1 fruit fly cellular context compared by ENCODE assay signal in genomic region chr3L:4272167-4272773, dm6.
A peak's percentile ranks its signal among the peaks of the same experiment; 100 is the strongest.
TF ChIP-seq lines count a peak whose summit lies in the region.

No protein-coding gene starts in this region.

TF ChIP-seq in whole organism, embryonic, 481 proteins besides CTCF, POLR2A, EP300 and RAD21 (continued from another document and continues in another):
- TF ChIP-seq CG2712 (tag; optimal IDR thresholded peaks at IDR 0.05; lab: Kevin White, UChicago) (peak; percentile 23), CG2889 (GFP tag; IDR thresholded peaks at IDR 0.05; lab: Robert Waterston, UW) (no peak), Bteb2 (GFP tag; optimal IDR thresholded peaks at IDR 0.05; lab: Kevin White, UChicago) (no peak), CG7839 (tag; optimal IDR thresholded peaks at IDR 0.05; lab: Kevin White, UChicago) (no peak), CG43689 (GFP tag; IDR thresholded peaks at IDR 0.05; lab: Robert Waterston, UW) (no peak), Nf-YB (GFP tag; optimal IDR thresholded peaks at IDR 0.05; lab: Kevin White, UChicago) (peak; percentile 18), vfl (GFP tag; optimal IDR thresholded peaks at IDR 0.05; lab: Kevin White, UChicago) (no peak), org-1 (GFP tag; optimal IDR thresholded peaks at IDR 0.05; lab: Kevin White, UChicago) (peak; percentile 9), CG10321 (GFP tag; IDR thresholded peaks at IDR 0.05; lab: Robert Waterston, UW) (no peak), CG3281 (GFP tag; optimal IDR thresholded peaks at IDR 0.05; lab: Kevin White, UChicago) (no peak), CG15073 (GFP tag; optimal IDR thresholded peaks at IDR 0.05; lab: Kevin White, UChicago) (no peak), al (GFP tag; IDR thresholded peaks at IDR 0.05; lab: Robert Waterston, UW) (no peak), CG1024 (GFP tag; IDR thresholded peaks at IDR 0.05; lab: Robert Waterston, UW) (no peak), shn (GFP tag; optimal IDR thresholded peaks at IDR 0.05; lab: Kevin White, UChicago) (no peak), Fer2 (tag; optimal IDR thresholded peaks at IDR 0.05; lab: Kevin White, UChicago) (no peak), Drgx (GFP tag; IDR thresholded peaks at IDR 0.05; lab: Robert Waterston, UW) (no peak), sug (tag; optimal IDR thresholded peaks at IDR 0.05; lab: Kevin White, UChicago) (no peak), chm (GFP tag; IDR thresholded peaks at IDR 0.05; lab: Robert Waterston, UW) (peak; percentile 62; the same call in 1 of the 2 replicates), usp (GFP tag; optimal IDR thresholded peaks at IDR 0.05; lab: Kevin White, UChicago) (no peak), CrebB (tag; optimal IDR thresholded peaks at IDR 0.05; lab: Kevin White, UChicago) (no peak), CG2678 (tag; optimal IDR thresholded peaks at IDR 0.05; lab: Kevin White, UChicago) (no peak), CG11398 (GFP tag; optimal IDR thresholded peaks at IDR 0.05; lab: Kevin White, UChicago) (no peak), Poxn (GFP tag; IDR thresholded peaks at IDR 0.05; lab: Robert Waterston, UW) (no peak), CG9876 (GFP tag; optimal IDR thresholded peaks at IDR 0.05; lab: Kevin White, UChicago) (no peak), Neu2 (GFP tag; optimal IDR thresholded peaks at IDR 0.05; lab: Kevin White, UChicago; ENCODE audit: borderline replicate concordance) (no peak), MTF-1 (GFP tag; optimal IDR thresholded peaks at IDR 0.05; lab: Kevin White, UChicago; ENCODE audit: borderline replicate concordance) (peak; percentile 39), CG8478 (optimal IDR thresholded peaks at IDR 0.05; lab: Kevin White, UChicago) (no peak), scrt (GFP tag; optimal IDR thresholded peaks at IDR 0.05; lab: Kevin White, UChicago) (no peak), zf30C (GFP tag; optimal IDR thresholded peaks at IDR 0.05; lab: Kevin White, UChicago) (no peak), trem (tag; optimal IDR thresholded peaks at IDR 0.05; lab: Kevin White, UChicago) (no peak), lov (optimal IDR thresholded peaks at IDR 0.05; lab: Kevin White, UChicago) (no peak), lov (GFP tag; IDR thresholded peaks at IDR 0.05; lab: Robert Waterston, UW) (no peak), CG10462 (GFP tag; optimal IDR thresholded peaks at IDR 0.05; lab: Kevin White, UChicago) (no peak), Ets65A (GFP tag; lab: Kevin White, UChicago) (no peak), CG17359 (tag; optimal IDR thresholded peaks at IDR 0.05; lab: Kevin White, UChicago) (peak; percentile 18), Deaf1 (tag; optimal IDR thresholded peaks at IDR 0.05; lab: Kevin White, UChicago) (no peak), CG7786 (GFP tag; optimal IDR thresholded peaks at IDR 0.05; lab: Kevin White, UChicago) (no peak), CG6272 (GFP tag; IDR thresholded peaks at IDR 0.05; lab: Robert Waterston, UW) (no peak), vvl (GFP tag; IDR thresholded peaks at IDR 0.05; lab: Robert Waterston, UW) (peak; percentile 49; the same call in 1 of the 2 replicates), abd-A (tag; optimal IDR thresholded peaks at IDR 0.05; lab: Kevin White, UChicago) (no peak), Fer1 (GFP tag; optimal IDR thresholded peaks at IDR 0.05; lab: Kevin White, UChicago) (no peak), CG42726 (GFP tag; IDR thresholded peaks at IDR 0.05; lab: Robert Waterston, UW; ENCODE audit: partially characterized antibody) (no peak), CG13424 (tag; optimal IDR thresholded peaks at IDR 0.05; lab: Kevin White, UChicago) (peak; percentile 13), CG31224 (GFP tag; IDR thresholded peaks at IDR 0.05; lab: Robert Waterston, UW) (no peak), exex (tag; optimal IDR thresholded peaks at IDR 0.05; lab: Kevin White, UChicago) (no peak), CG8388 (GFP tag; optimal IDR thresholded peaks at IDR 0.05; lab: Kevin White, UChicago) (no peak), CG9817 (tag; optimal IDR thresholded peaks at IDR 0.05; lab: Kevin White, UChicago) (no peak), cwo (GFP tag; optimal IDR thresholded peaks at IDR 0.05; lab: Kevin White, UChicago) (no peak), phol (tag; optimal IDR thresholded peaks at IDR 0.05; lab: Kevin White, UChicago) (no peak), nau (GFP tag; optimal IDR thresholded peaks at IDR 0.05; lab: Kevin White, UChicago) (no peak), pum (GFP tag; optimal IDR thresholded peaks at IDR 0.05; lab: Kevin White, UChicago) (no peak), stwl (tag; optimal IDR thresholded peaks at IDR 0.05; lab: Kevin White, UChicago) (no peak), CG2129 (GFP tag; IDR thresholded peaks at IDR 0.05; lab: Robert Waterston, UW; ENCODE audit: partially characterized antibody) (no peak), CG11456 (GFP tag; IDR thresholded peaks at IDR 0.05; lab: Robert Waterston, UW) (no peak), CG1529 (GFP tag; optimal IDR thresholded peaks at IDR 0.05; lab: Kevin White, UChicago) (peak; percentile 30), Oli (tag; optimal IDR thresholded peaks at IDR 0.05; lab: Kevin White, UChicago) (no peak), sob (GFP tag; IDR thresholded peaks at IDR 0.05; lab: Robert Waterston, UW) (no peak), CG8290 (GFP tag; optimal IDR thresholded peaks at IDR 0.05; lab: Kevin White, UChicago) (peak; percentile 43), CG8290 (tag; optimal IDR thresholded peaks at IDR 0.05; lab: Kevin White, UChicago) (peak in 1 of 2 experiments; percentile 16), slp2 (GFP tag; optimal IDR thresholded peaks at IDR 0.05; lab: Kevin White, UChicago) (no peak), CG6689 (GFP tag; IDR thresholded peaks at IDR 0.05; lab: Robert Waterston, UW) (0 out of 2 replicates have a peak, but pooled peaks have one; percentile 14), vnd (GFP tag; IDR thresholded peaks at IDR 0.05; lab: Robert Waterston, UW; ENCODE audit: partially characterized antibody) (no peak), CG16779 (GFP tag; IDR thresholded peaks at IDR 0.05; lab: Robert Waterston, UW) (no peak), lab (GFP tag; optimal IDR thresholded peaks at IDR 0.05; lab: Kevin White, UChicago) (no peak), BEAF-32 (GFP tag; optimal IDR thresholded peaks at IDR 0.05; lab: Kevin White, UChicago) (no peak), pnt (GFP tag; optimal IDR thresholded peaks at IDR 0.05; lab: Kevin White, UChicago) (no peak), fd64A (GFP tag; optimal IDR thresholded peaks at IDR 0.05; lab: Kevin White, UChicago) (no peak), Meics (GFP tag; optimal IDR thresholded peaks at IDR 0.05; lab: Kevin White, UChicago) (no peak), Optix (GFP tag; IDR thresholded peaks at IDR 0.05; lab: Robert Waterston, UW) (no peak), CG1832 (GFP tag; optimal IDR thresholded peaks at IDR 0.05; lab: Kevin White, UChicago) (no peak), dati (GFP tag; IDR thresholded peaks at IDR 0.05; lab: Robert Waterston, UW) (no peak), row (GFP tag; IDR thresholded peaks at IDR 0.05; lab: Robert Waterston, UW) (no peak), hkb (optimal IDR thresholded peaks at IDR 0.05; lab: Kevin White, UChicago) (no peak), hkb (GFP tag; IDR thresholded peaks at IDR 0.05; lab: Robert Waterston, UW) (no peak), CG4730 (GFP tag; IDR thresholded peaks at IDR 0.05; lab: Robert Waterston, UW) (no peak), MESR4 (GFP tag; optimal IDR thresholded peaks at IDR 0.05; lab: Kevin White, UChicago) (no peak), fu2 (GFP tag; optimal IDR thresholded peaks at IDR 0.05; lab: Kevin White, UChicago) (no peak), CG18262 (tag; optimal IDR thresholded peaks at IDR 0.05; lab: Kevin White, UChicago) (peak; percentile 44), B-H2 (GFP tag; optimal IDR thresholded peaks at IDR 0.05; lab: Kevin White, UChicago) (no peak), otp (GFP tag; IDR thresholded peaks at IDR 0.05; lab: Robert Waterston, UW) (peak; percentile 59; the same call in 1 of the 3 replicates), sna (GFP tag; IDR thresholded peaks at IDR 0.05; lab: Robert Waterston, UW; ENCODE audit: partially characterized antibody) (no peak), CG2120 (GFP tag; optimal IDR thresholded peaks at IDR 0.05; lab: Kevin White, UChicago) (no peak), Atf3 (GFP tag; optimal IDR thresholded peaks at IDR 0.05; lab: Kevin White, UChicago) (no peak), Hsf (GFP tag; optimal IDR thresholded peaks at IDR 0.05; lab: Kevin White, UChicago) (no peak), sr (GFP tag; IDR thresholded peaks at IDR 0.05; lab: Robert Waterston, UW) (no peak), CG33213 (GFP tag; optimal IDR thresholded peaks at IDR 0.05; lab: Kevin White, UChicago) (no peak), CG33557 (GFP tag; optimal IDR thresholded peaks at IDR 0.05; lab: Kevin White, UChicago) (peak; percentile 59), chif (GFP tag; optimal IDR thresholded peaks at IDR 0.05; lab: Kevin White, UChicago) (peak in 1 of 2 experiments; percentile 6), CG9727 (GFP tag; optimal IDR thresholded peaks at IDR 0.05; lab: Kevin White, UChicago) (peak; percentile 59), Oaz (GFP tag; IDR thresholded peaks at IDR 0.05; lab: Robert Waterston, UW) (no peak), ci (GFP tag; IDR thresholded peaks at IDR 0.05; lab: Robert Waterston, UW) (no peak), dimm (GFP tag; IDR thresholded peaks at IDR 0.05; lab: Robert Waterston, UW) (no peak), CG31441 (GFP tag; IDR thresholded peaks at IDR 0.05; lab: Robert Waterston, UW) (no peak), Myb (GFP tag; optimal IDR thresholded peaks at IDR 0.05; lab: Kevin White, UChicago) (no peak), hth (optimal IDR thresholded peaks at IDR 0.05; lab: Kevin White, UChicago) (no peak), ab (GFP tag; optimal IDR thresholded peaks at IDR 0.05; lab: Kevin White, UChicago) (no peak), Hand (GFP tag; optimal IDR thresholded peaks at IDR 0.05; lab: Kevin White, UChicago) (no peak), CoRest (tag; optimal IDR thresholded peaks at IDR 0.05; lab: Kevin White, UChicago) (no peak), unc-4 (GFP tag; IDR thresholded peaks at IDR 0.05; lab: Robert Waterston, UW; ENCODE audit: partially characterized antibody) (no peak), CG15011 (GFP tag; optimal IDR thresholded peaks at IDR 0.05; lab: Kevin White, UChicago) (peak; percentile 2), CG6854 (GFP tag; optimal IDR thresholded peaks at IDR 0.05; lab: Kevin White, UChicago) (no peak), CG10979 (tag; optimal IDR thresholded peaks at IDR 0.05; lab: Kevin White, UChicago) (peak; percentile 38), CG7745 (tag; optimal IDR thresholded peaks at IDR 0.05; lab: Kevin White, UChicago) (peak; percentile 43), CG1602 (GFP tag; optimal IDR thresholded peaks at IDR 0.05; lab: Kevin White, UChicago) (no peak), Hr51 (GFP tag; optimal IDR thresholded peaks at IDR 0.05; lab: Kevin White, UChicago) (no peak), repo (GFP tag; optimal IDR thresholded peaks at IDR 0.05; lab: Kevin White, UChicago) (no peak), Chrac-16 (GFP tag; optimal IDR thresholded peaks at IDR 0.05; lab: Kevin White, UChicago) (no peak), CG18476 (GFP tag; optimal IDR thresholded peaks at IDR 0.05; lab: Kevin White, UChicago) (no peak), prd (optimal IDR thresholded peaks at IDR 0.05; lab: Kevin White, UChicago) (no peak), prd (GFP tag; IDR thresholded peaks at IDR 0.05; lab: Robert Waterston, UW) (0 out of 3 replicates have a peak, but pooled peaks have one; percentile 7), CG4328 (GFP tag; optimal IDR thresholded peaks at IDR 0.05; lab: Kevin White, UChicago) (no peak), ind (GFP tag; optimal IDR thresholded peaks at IDR 0.05; lab: Kevin White, UChicago) (no peak), grn (GFP tag; optimal IDR thresholded peaks at IDR 0.05; lab: Kevin White, UChicago) (no peak), CG30020 (tag; optimal IDR thresholded peaks at IDR 0.05; lab: Kevin White, UChicago) (no peak), CG11504 (tag; optimal IDR thresholded peaks at IDR 0.05; lab: Kevin White, UChicago) (no peak), ATbp (GFP tag; optimal IDR thresholded peaks at IDR 0.05; lab: Kevin White, UChicago) (peak; percentile 62), Hmx (GFP tag; optimal IDR thresholded peaks at IDR 0.05; lab: Kevin White, UChicago) (no peak), CG13287 (GFP tag; IDR thresholded peaks at IDR 0.05; lab: Robert Waterston, UW; ENCODE audit: partially characterized antibody) (no peak), CG7987 (GFP tag; optimal IDR thresholded peaks at IDR 0.05; lab: Kevin White, UChicago) (peak; percentile 12), dmrt11E (tag; optimal IDR thresholded peaks at IDR 0.05; lab: Kevin White, UChicago) (peak; percentile 54), esg (GFP tag; conservative IDR thresholded peaks at IDR 0.05; lab: Robert Waterston, UW) (no peak), sd (tag; optimal IDR thresholded peaks at IDR 0.05; lab: Kevin White, UChicago) (no peak), nmo (GFP tag; optimal IDR thresholded peaks at IDR 0.05; lab: Kevin White, UChicago) (no peak), Tbp (GFP tag; optimal IDR thresholded peaks at IDR 0.05; lab: Kevin White, UChicago) (no peak), twi (tag; optimal IDR thresholded peaks at IDR 0.05; lab: Kevin White, UChicago) (no peak), HLH3B (GFP tag; IDR thresholded peaks at IDR 0.05; lab: Robert Waterston, UW) (no peak), D19B (GFP tag; optimal IDR thresholded peaks at IDR 0.05; lab: Kevin White, UChicago) (no peak), E2f2 (GFP tag; IDR thresholded peaks at IDR 0.05; lab: Robert Waterston, UW) (no peak), kni (GFP tag; optimal IDR thresholded peaks at IDR 0.05; lab: Kevin White, UChicago) (peak; percentile 92), Usf (GFP tag; optimal IDR thresholded peaks at IDR 0.05; lab: Kevin White, UChicago) (no peak), pb (GFP tag; optimal IDR thresholded peaks at IDR 0.05; lab: Kevin White, UChicago) (no peak), cg (GFP tag; optimal IDR thresholded peaks at IDR 0.05; lab: Kevin White, UChicago) (no peak), CG17802 (tag; optimal IDR thresholded peaks at IDR 0.05; lab: Kevin White, UChicago) (no peak), CG3065 (GFP tag; optimal IDR thresholded peaks at IDR 0.05; lab: Kevin White, UChicago) (no peak), CG9215 (GFP tag; IDR thresholded peaks at IDR 0.05; lab: Robert Waterston, UW) (no peak), ssp (GFP tag; IDR thresholded peaks at IDR 0.05; lab: Robert Waterston, UW) (no peak), p53 (GFP tag; optimal IDR thresholded peaks at IDR 0.05; lab: Kevin White, UChicago) (no peak), CG7928 (GFP tag; optimal IDR thresholded peaks at IDR 0.05; lab: Kevin White, UChicago) (no peak), HHEX (GFP tag; optimal IDR thresholded peaks at IDR 0.05; lab: Kevin White, UChicago) (no peak), Mrtf (GFP tag; IDR thresholded peaks at IDR 0.05; lab: Robert Waterston, UW) (no peak)
